Fruit fly (Drosophila melanogaster): ENCODE data around the gene CG44194.

Gene CG44194

dm6 chr3R:13030257-13031173, 33.0 kb upstream of the CG44194 start, which contains the start of the genes CG46281 and CG46280 (continued):
- TF ChIP-seq ftz-f1 (GFP tag; optimal IDR thresholded peaks at IDR 0.05) (no peak), luna (GFP tag; optimal IDR thresholded peaks at IDR 0.05) (no peak), nerfin-1 (tag; optimal IDR thresholded peaks at IDR 0.05) (peak; percentile 43), CG4424 (GFP tag; optimal IDR thresholded peaks at IDR 0.05) (peak; percentile 20), Xbp1 (GFP tag; optimal IDR thresholded peaks at IDR 0.05) (peak; percentile 50), cas (GFP tag; IDR thresholded peaks at IDR 0.05) (0 out of 2 replicates have a peak, but pooled peaks have one; percentile 21), caup (GFP tag; optimal IDR thresholded peaks at IDR 0.05; ENCODE audit: severe bottlenecking) (no peak), croc (GFP tag; conservative IDR thresholded peaks at IDR 0.05) (no peak), mld (GFP tag; IDR thresholded peaks at IDR 0.05; ENCODE audit: partially characterized antibody) (no peak), CG3838 (GFP tag; optimal IDR thresholded peaks at IDR 0.05) (no peak), CG3847 (GFP tag; IDR thresholded peaks at IDR 0.05) (0 out of 2 replicates have a peak, but pooled peaks have one; percentile 36), Dad (GFP tag; optimal IDR thresholded peaks at IDR 0.05) (peak; percentile 12), Vsx1 (GFP tag; optimal IDR thresholded peaks at IDR 0.05) (no peak), Ets65A (GFP tag) (peak; percentile 55), BEAF-32 (GFP tag; optimal IDR thresholded peaks at IDR 0.05) (peak; percentile 68), NC2β (GFP tag; optimal IDR thresholded peaks at IDR 0.05) (peak; percentile 56), salm (tag; optimal IDR thresholded peaks at IDR 0.05) (no peak), sob (GFP tag; IDR thresholded peaks at IDR 0.05) (peak; percentile 16; the same call in 1 of the 2 replicates), Scr (GFP tag; IDR thresholded peaks at IDR 0.05; ENCODE audit: partially characterized antibody) (peak; percentile 62), CG32532 (GFP tag; IDR thresholded peaks at IDR 0.05) (no peak), Jarid2 (GFP tag; optimal IDR thresholded peaks at IDR 0.05) (no peak), crol (GFP tag; IDR thresholded peaks at IDR 0.05) (no peak), her (GFP tag; optimal IDR thresholded peaks at IDR 0.05) (peak; percentile 9), CG18011 (GFP tag; optimal IDR thresholded peaks at IDR 0.05) (peak; percentile 11), chif (GFP tag; optimal IDR thresholded peaks at IDR 0.05) (peak in 1 of 2 experiments; percentile 38), grn (GFP tag; optimal IDR thresholded peaks at IDR 0.05) (no peak), gcm (GFP tag; optimal IDR thresholded peaks at IDR 0.05) (no peak), eve (GFP tag; optimal IDR thresholded peaks at IDR 0.05) (no peak), CG17802 (tag; optimal IDR thresholded peaks at IDR 0.05) (no peak), trem (tag; optimal IDR thresholded peaks at IDR 0.05) (peak; percentile 76), CG16813 (GFP tag; IDR thresholded peaks at IDR 0.05; ENCODE audit: partially characterized antibody) (peak; percentile 52; the same call in 2 of the 3 replicates), bab2 (GFP tag; optimal IDR thresholded peaks at IDR 0.05) (peak; percentile 2), MESR4 (GFP tag; optimal IDR thresholded peaks at IDR 0.05) (peak; percentile 66), bsh (GFP tag; optimal IDR thresholded peaks at IDR 0.05) (no peak), NFAT (GFP tag; IDR thresholded peaks at IDR 0.05) (no peak), sens-2 (GFP tag; IDR thresholded peaks at IDR 0.05) (no peak), CG8359 (GFP tag; optimal IDR thresholded peaks at IDR 0.05; ENCODE audit: borderline replicate concordance) (no peak), pum (GFP tag; optimal IDR thresholded peaks at IDR 0.05) (peak; percentile 34), lilli (GFP tag; optimal IDR thresholded peaks at IDR 0.05) (peak; percentile 66), CG2116 (GFP tag; optimal IDR thresholded peaks at IDR 0.05) (peak; percentile 95), chinmo (GFP tag; IDR thresholded peaks at IDR 0.05; ENCODE audit: partially characterized antibody) (no peak), Doc3 (GFP tag; IDR thresholded peaks at IDR 0.05; ENCODE audit: partially characterized antibody) (0 out of 3 replicates have a peak, but pooled peaks have one; percentile 43), hkb (optimal IDR thresholded peaks at IDR 0.05) (peak; percentile 83), hkb (GFP tag; IDR thresholded peaks at IDR 0.05) (peak; percentile 40; the same call in 1 of the 2 replicates), da (GFP tag; optimal IDR thresholded peaks at IDR 0.05) (no peak), CG12299 (tag; optimal IDR thresholded peaks at IDR 0.05) (peak; percentile 18), Bteb2 (GFP tag; optimal IDR thresholded peaks at IDR 0.05) (peak; percentile 54), CG12155 (GFP tag; optimal IDR thresholded peaks at IDR 0.05) (no peak)

All from whole organism, embryonic.